Worm (Caenorhabditis elegans) whole organism, young adult: Measurements from ENCODE around the gene lips-5.

Experiments
- B0261.1 ChIP-seq: sonication (generic microtip); optimal IDR thresholded peaks from 2 replicates; lab custom pipeline; 2016; ENCODE audit warnings: mild to moderate bottlenecking, missing genetic modification characterization, moderate library complexity, missing compliant biosample characterization
- B0336.3 ChIP-seq: fragments of 200-800 bp; sonication (Bioruptor generic); IDR thresholded peaks from 2 replicates; pipeline ENCODE4 v1.3.6; 2022; ENCODE audit warnings: missing genetic modification characterization, missing compliant biosample characterization
- C06A6.2 ChIP-seq: fragments of 200-800 bp; sonication (Bioruptor generic); conservative IDR thresholded peaks from 2 replicates; pipeline ENCODE4 v1.3.6; 2022; ENCODE audit warnings: missing genetic modification characterization, missing compliant biosample characterization
- C17E4.6 ChIP-seq: fragments of 200-800 bp; sonication (Bioruptor generic); IDR thresholded peaks from 2 replicates; pipeline ENCODE4 v1.3.6; 2022; ENCODE audit warnings: missing genetic modification reagents, missing genetic modification characterization, missing compliant biosample characterization
- D2030.7 ChIP-seq: fragments of 200-800 bp; sonication (Bioruptor generic); IDR thresholded peaks from 2 replicates; pipeline ENCODE4 v1.3.6; 2022; ENCODE audit warnings: missing genetic modification reagents, missing genetic modification characterization, missing compliant biosample characterization
- F39B2.1 ChIP-seq: fragments of 200-800 bp; sonication (Bioruptor generic); IDR thresholded peaks from 2 replicates; pipeline ENCODE4 v1.3.6; 2022; ENCODE audit warnings: missing genetic modification reagents, missing genetic modification characterization, missing compliant biosample characterization
- F52B5.7 ChIP-seq: sonication (generic microtip); optimal IDR thresholded peaks from 2 replicates; lab custom pipeline; 2016; ENCODE audit warnings: mild to moderate bottlenecking, missing genetic modification characterization, missing compliant biosample characterization
- Y53G8AR.9 ChIP-seq: fragments of 200-800 bp; sonication (Bioruptor generic); conservative IDR thresholded peaks from 2 replicates; pipeline ENCODE4 v1.3.6; 2022; ENCODE audit warnings: missing genetic modification reagents, missing genetic modification characterization, missing compliant biosample characterization
- Y95B8A.8 ChIP-seq: fragments of 200-800 bp; sonication (Bioruptor generic); IDR thresholded peaks from 2 replicates; pipeline ENCODE4 v1.3.6; 2022; ENCODE audit warnings: missing genetic modification reagents, missing genetic modification characterization, missing compliant biosample characterization
- ZK185.1 ChIP-seq: sonication (generic microtip); optimal IDR thresholded peaks from 2 replicates; lab custom pipeline; 2016; ENCODE audit warnings: mild to moderate bottlenecking, missing genetic modification characterization, missing compliant biosample characterization; ENCODE audit not compliant: poor library complexity, severe bottlenecking
- ama-1 ChIP-seq, 3 experiments: fragments of 150-350 bp in 1 of 3; sonication (generic microtip) in 2 of 3; optimal IDR thresholded peaks; 2 replicates each; lab custom pipeline; 2014 to 2018; ENCODE audit warnings: missing biosample characterization in 2 of 3, missing genetic modification characterization in 2 of 3, missing genetic modification reagents in 2 of 3
- attf-3 ChIP-seq: fragments of 200-800 bp; sonication (Bioruptor generic); conservative IDR thresholded peaks from 2 replicates; pipeline ENCODE4 v1.3.6; 2022; ENCODE audit warnings: missing genetic modification reagents, missing genetic modification characterization, missing compliant biosample characterization
- attf-5 ChIP-seq: fragments of 200-800 bp; sonication (Bioruptor generic); optimal IDR thresholded peaks from 2 replicates; lab custom pipeline; 2018; ENCODE audit warnings: mild to moderate bottlenecking, missing genetic modification characterization, missing compliant biosample characterization
- cebp-1 ChIP-seq, 2 experiments: fragments of 200-800 bp in 1 of 2; sonication (Bioruptor generic) in 1 of 2; sonication (generic microtip) in 1 of 2; IDR thresholded peaks in 1 of 2; optimal IDR thresholded peaks in 1 of 2; 2 replicates each; pipeline versions ENCODE4 v1.3.6 to Lab custom; 2017 to 2022; ENCODE audit warnings: missing compliant biosample characterization in 2 of 2, missing genetic modification characterization in 2 of 2, mild to moderate bottlenecking in 1 of 2, missing genetic modification reagents in 1 of 2, moderate library complexity in 1 of 2
- cebp-2 ChIP-seq: fragments of 200-800 bp; sonication (Bioruptor generic); IDR thresholded peaks from 2 replicates; pipeline ENCODE4 v1.3.6; 2022; ENCODE audit warnings: missing genetic modification characterization, missing compliant biosample characterization
- ceh-100 ChIP-seq: fragments of 200-800 bp; sonication (Bioruptor generic); IDR thresholded peaks from 2 replicates; pipeline ENCODE4 v1.3.6; 2022; ENCODE audit warnings: missing genetic modification reagents, missing genetic modification characterization, missing compliant biosample characterization
- ceh-27 ChIP-seq: fragments of 200-800 bp; sonication (Bioruptor generic); optimal IDR thresholded peaks from 2 replicates; lab custom pipeline; 2018; ENCODE audit warnings: mild to moderate bottlenecking, missing genetic modification characterization, moderate library complexity, missing compliant biosample characterization
- chd-7 ChIP-seq: sonication (generic microtip); optimal IDR thresholded peaks from 2 replicates; lab custom pipeline; 2016; ENCODE audit warnings: mild to moderate bottlenecking, missing genetic modification characterization, moderate library complexity, missing compliant biosample characterization
- die-1 ChIP-seq: sonication (generic microtip); optimal IDR thresholded peaks from 2 replicates; lab custom pipeline; 2016; ENCODE audit warnings: missing genotype, mild to moderate bottlenecking, missing genetic modification characterization, missing compliant biosample characterization
- egl-18 ChIP-seq: fragments of 200-800 bp; sonication (Bioruptor generic); IDR thresholded peaks from 2 replicates; pipeline ENCODE4 v1.3.6; 2022; ENCODE audit warnings: missing genetic modification reagents, missing genetic modification characterization, missing compliant biosample characterization
- egrh-3 ChIP-seq: fragments of 200-800 bp; sonication (Bioruptor generic); IDR thresholded peaks from 2 replicates; pipeline ENCODE4 v1.3.6; 2022; ENCODE audit warnings: missing genetic modification reagents, missing genetic modification characterization, missing compliant biosample characterization
- ekl-4 ChIP-seq: fragments of 200-800 bp; sonication (Bioruptor generic); IDR thresholded peaks from 2 replicates; pipeline ENCODE4 v1.3.6; 2022; ENCODE audit warnings: missing genetic modification reagents, missing genetic modification characterization, missing compliant biosample characterization
- ets-4 ChIP-seq: fragments of 200-800 bp; sonication (Bioruptor generic); optimal IDR thresholded peaks from 2 replicates; lab custom pipeline; 2018; ENCODE audit warnings: mild to moderate bottlenecking, missing genetic modification characterization, missing compliant biosample characterization
- gei-17 ChIP-seq: fragments of 200-800 bp; sonication (Bioruptor generic); optimal IDR thresholded peaks from 2 replicates; lab custom pipeline; 2018; ENCODE audit warnings: mild to moderate bottlenecking, missing genetic modification characterization, missing compliant biosample characterization
- hlh-26 ChIP-seq: fragments of 200-800 bp; sonication (Bioruptor generic); conservative IDR thresholded peaks from 2 replicates; pipeline ENCODE4 v1.3.6; 2022; ENCODE audit warnings: missing genetic modification reagents, missing genetic modification characterization, missing compliant biosample characterization
- hmg-1.2 ChIP-seq: fragments of 200-800 bp; sonication (Bioruptor generic); IDR thresholded peaks from 2 replicates; pipeline ENCODE4 v1.3.6; 2022; ENCODE audit warnings: missing genetic modification reagents, missing genetic modification characterization, missing compliant biosample characterization
- hsf-1 ChIP-seq: fragments of 200-800 bp; sonication (Bioruptor generic); IDR thresholded peaks from 2 replicates; pipeline ENCODE4 v1.3.6; 2022; ENCODE audit warnings: missing genetic modification reagents, missing genetic modification characterization, missing compliant biosample characterization
- lag-1 ChIP-seq: fragments of 200-800 bp; sonication (Bioruptor generic); IDR thresholded peaks from 2 replicates; pipeline ENCODE4 v1.3.6; 2022; ENCODE audit warnings: missing genetic modification reagents, missing genetic modification characterization, missing compliant biosample characterization
- lin-26 ChIP-seq: fragments of 200-800 bp; sonication (Bioruptor generic); IDR thresholded peaks from 2 replicates; pipeline ENCODE4 v1.3.6; 2022; ENCODE audit warnings: missing genetic modification reagents, missing genetic modification characterization, missing compliant biosample characterization
- lin-35 ChIP-seq, 3 experiments: fragments of 150-350 bp in 2 of 3; sonication (generic microtip) in 1 of 3; optimal IDR thresholded peaks; 2 replicates each; lab custom pipeline; 2014 to 2018; ENCODE audit warnings: missing biosample characterization in 3 of 3, missing genetic modification characterization in 3 of 3, missing genetic modification reagents in 3 of 3
- lin-54 ChIP-seq: fragments of 200-800 bp; sonication (Bioruptor generic); optimal IDR thresholded peaks from 2 replicates; lab custom pipeline; 2018; ENCODE audit warnings: mild to moderate bottlenecking, missing genetic modification characterization, missing compliant biosample characterization
- lsy-27 ChIP-seq: sonication (generic microtip); optimal IDR thresholded peaks from 2 replicates; lab custom pipeline; 2017; ENCODE audit warnings: missing genetic modification characterization, mild to moderate bottlenecking, missing compliant biosample characterization, antibody characterized with exemption, missing genotype, borderline replicate concordance; ENCODE audit not compliant: insufficient read depth
- madf-8 ChIP-seq: fragments of 200-800 bp; sonication (Bioruptor generic); conservative IDR thresholded peaks from 2 replicates; pipeline ENCODE4 v1.3.6; 2022; ENCODE audit warnings: missing genetic modification reagents, missing genetic modification characterization, missing compliant biosample characterization
- mxl-1 ChIP-seq: sonication (generic microtip); optimal IDR thresholded peaks from 2 replicates; lab custom pipeline; 2016; ENCODE audit warnings: missing genetic modification characterization, missing compliant biosample characterization
- nhr-120 ChIP-seq: fragments of 200-800 bp; sonication (Bioruptor generic); IDR thresholded peaks from 2 replicates; pipeline ENCODE4 v1.3.6; 2022; ENCODE audit warnings: missing genetic modification characterization, missing compliant biosample characterization
- nhr-27 ChIP-seq: fragments of 200-800 bp; sonication (Bioruptor generic); optimal IDR thresholded peaks from 2 replicates; lab custom pipeline; 2018; ENCODE audit warnings: mild to moderate bottlenecking, missing genetic modification characterization, moderate library complexity, missing compliant biosample characterization
- pbrm-1 ChIP-seq: fragments of 200-800 bp; sonication (Bioruptor generic); IDR thresholded peaks from 2 replicates; pipeline ENCODE4 v1.3.6; 2022; ENCODE audit warnings: missing genetic modification reagents, missing genetic modification characterization, missing compliant biosample characterization
- rcor-1 ChIP-seq: fragments of 200-800 bp; sonication (Bioruptor generic); IDR thresholded peaks from 2 replicates; pipeline ENCODE4 v1.3.6; 2022; ENCODE audit warnings: missing genetic modification reagents, missing genetic modification characterization, missing compliant biosample characterization
- repo-1 ChIP-seq: sonication (generic microtip); optimal IDR thresholded peaks from 2 replicates; lab custom pipeline; 2017; ENCODE audit warnings: mild to moderate bottlenecking, missing genetic modification characterization, missing compliant biosample characterization
- sdz-38 ChIP-seq: sonication (generic microtip); optimal IDR thresholded peaks from 2 replicates; lab custom pipeline; 2016; ENCODE audit warnings: missing genotype, missing genetic modification characterization, missing compliant biosample characterization
- sea-2 ChIP-seq: fragments of 200-800 bp; sonication (Bioruptor generic); IDR thresholded peaks from 2 replicates; pipeline ENCODE4 v1.3.6; 2022; ENCODE audit warnings: missing genetic modification characterization, missing compliant biosample characterization
- tbp1 ChIP-seq: fragments of 200-800 bp; sonication (Bioruptor generic); optimal IDR thresholded peaks from 2 replicates; lab custom pipeline; 2018; ENCODE audit warnings: mild to moderate bottlenecking, missing genetic modification characterization, missing compliant biosample characterization
- tlf-1 ChIP-seq: fragments of 200-800 bp; sonication (Bioruptor generic); optimal IDR thresholded peaks from 2 replicates; lab custom pipeline; 2018; ENCODE audit warnings: mild to moderate bottlenecking, missing genetic modification characterization, missing compliant biosample characterization
- unc-130 ChIP-seq: sonication (generic microtip); optimal IDR thresholded peaks from 2 replicates; lab custom pipeline; 2016; ENCODE audit warnings: missing genetic modification reagents, missing genetic modification characterization, missing compliant biosample characterization
- xnd-1 ChIP-seq: sonication (generic microtip); optimal IDR thresholded peaks from 2 replicates; lab custom pipeline; 2016; ENCODE audit warnings: missing genotype, missing genetic modification reagents, missing genetic modification characterization, missing compliant biosample characterization
- ztf-22 ChIP-seq: fragments of 200-800 bp; sonication (Bioruptor generic); optimal IDR thresholded peaks from 2 replicates; lab custom pipeline; 2018; ENCODE audit warnings: mild to moderate bottlenecking, missing genetic modification characterization, moderate library complexity, missing compliant biosample characterization

The lips-5 gene

ce11 chrIV:11820067-11820913 is 46.7 kb upstream of the lips-5 start:
- no peak for TF ChIP-seq lag-1 (GFP tag; lab: Robert Waterston, UW)
- TF ChIP-seq madf-8 (GFP tag; lab: Robert Waterston, UW), result peak; percentile 31
- no peak for TF ChIP-seq sea-2 (GFP tag; lab: Robert Waterston, UW)
- no peak for TF ChIP-seq ceh-100
- TF ChIP-seq rcor-1 (GFP tag; lab: Robert Waterston, UW), result peak; percentile 64
- no peak for TF ChIP-seq egl-18
- TF ChIP-seq ZK185.1 (tag; lab: Kevin White, UChicago), result peak; percentile 53
- TF ChIP-seq ama-1 (optimal IDR thresholded peaks at IDR 0.05; lab: Kevin White, UChicago), result no peak
- peak; percentile 53 to 55 for TF ChIP-seq ama-1 (GFP tag; optimal IDR thresholded peaks at IDR 0.05; lab: Kevin White, UChicago)
- TF ChIP-seq nhr-120 (GFP tag; lab: Robert Waterston, UW), result no peak
- 0 out of 2 replicates have a peak, but pooled peaks have one; percentile 27 for TF ChIP-seq attf-3 (GFP tag; lab: Robert Waterston, UW)
- no peak for TF ChIP-seq B0261.1 (tag; lab: Kevin White, UChicago)
- TF ChIP-seq hsf-1, result peak; percentile 79
- peak; percentile 80 for TF ChIP-seq F39B2.1
- TF ChIP-seq repo-1 (tag; lab: Kevin White, UChicago), result peak; percentile 64
- TF ChIP-seq chd-7, result peak; percentile 14
- TF ChIP-seq hlh-26, result no peak
- peak in 2 of 3 experiments; percentile 31 to 66 for TF ChIP-seq lin-35 (GFP tag; optimal IDR thresholded peaks at IDR 0.05; lab: Kevin White, UChicago)
- TF ChIP-seq C06A6.2 (GFP tag; lab: Robert Waterston, UW), result no peak; the same call in 1 of the 2 replicates
- peak; percentile 53 for TF ChIP-seq pbrm-1 (GFP tag; lab: Robert Waterston, UW)
- TF ChIP-seq lsy-27 (tag; lab: Kevin White, UChicago), result no peak
- TF ChIP-seq ets-4 (GFP tag; lab: Kevin White, UChicago), result no peak
- peak; percentile 42 for TF ChIP-seq unc-130 (GFP tag; lab: Kevin White, UChicago)
- TF ChIP-seq tbp1, result peak; percentile 58
- no peak for TF ChIP-seq attf-5 (GFP tag; lab: Kevin White, UChicago)
- TF ChIP-seq F52B5.7 (tag; lab: Kevin White, UChicago), result no peak
- TF ChIP-seq D2030.7 (GFP tag; lab: Robert Waterston, UW), result peak; percentile 27
- TF ChIP-seq C17E4.6 (GFP tag; lab: Robert Waterston, UW), result no peak
- TF ChIP-seq Y95B8A.8 (GFP tag; lab: Robert Waterston, UW), result peak; percentile 60; the same call in 1 of the 2 replicates
- peak; percentile 33 for TF ChIP-seq xnd-1 (tag; lab: Kevin White, UChicago)
- TF ChIP-seq mxl-1 (tag; lab: Kevin White, UChicago), result no peak
- no peak for TF ChIP-seq gei-17 (GFP tag; lab: Kevin White, UChicago)
- TF ChIP-seq cebp-2 (GFP tag; lab: Robert Waterston, UW), result 0 out of 2 replicates have a peak, but pooled peaks have one; percentile 21
- TF ChIP-seq lin-26 (GFP tag; lab: Robert Waterston, UW), result peak; percentile 67
- peak; percentile 46 for TF ChIP-seq tlf-1 (GFP tag; lab: Kevin White, UChicago)
- TF ChIP-seq hmg-1.2 (GFP tag; lab: Robert Waterston, UW), result peak; percentile 42; the same call in 1 of the 2 replicates
- TF ChIP-seq Y53G8AR.9, result peak; percentile 70; the same call in 1 of the 2 replicates
- TF ChIP-seq B0336.3 (GFP tag; lab: Robert Waterston, UW), result peak; percentile 72
- TF ChIP-seq lin-54 (GFP tag; lab: Kevin White, UChicago), result peak; percentile 63
- no peak for TF ChIP-seq nhr-27 (tag; lab: Kevin White, UChicago)
- TF ChIP-seq sdz-38, result no peak
- no peak for TF ChIP-seq die-1 (tag; lab: Kevin White, UChicago)
- TF ChIP-seq cebp-1 (GFP tag; IDR thresholded peaks at IDR 0.05; lab: Robert Waterston, UW), result no peak
- peak; percentile 55 for TF ChIP-seq cebp-1 (tag; optimal IDR thresholded peaks at IDR 0.05; lab: Kevin White, UChicago)
- no peak for TF ChIP-seq ceh-27
- peak; percentile 61; the same call in 1 of the 2 replicates for TF ChIP-seq ekl-4 (GFP tag; lab: Robert Waterston, UW)
- TF ChIP-seq ztf-22 (GFP tag; lab: Kevin White, UChicago), result no peak
- TF ChIP-seq egrh-3 (GFP tag; lab: Robert Waterston, UW), result no peak
